Fruit fly (Drosophila melanogaster) Kc167 (cell line): ENCODE measurements around the gene Bhmt.

ENCODE experiments used
- Myc ChIP-seq: fragments of >200 bp; optimal IDR thresholded peaks from 2 replicates; lab custom pipeline; 2017; ENCODE audit warnings: missing external identifiers
- Sin3A ChIP-seq: fragments of >200 bp; optimal IDR thresholded peaks from 2 replicates; lab custom pipeline; 2018; ENCODE audit warnings: missing external identifiers
- h ChIP-seq: fragments of >200 bp; optimal IDR thresholded peaks from 3 replicates; lab custom pipeline; 2018; ENCODE audit warnings: missing external identifiers
- insv ChIP-seq: fragments of >200 bp; optimal IDR thresholded peaks from 3 replicates; lab custom pipeline; 2018; ENCODE audit warnings: missing external identifiers
- psq ChIP-seq: fragments of >200 bp; optimal IDR thresholded peaks from 2 replicates; lab custom pipeline; 2017; ENCODE audit warnings: missing external identifiers
- ttk ChIP-seq: sonication (Bioruptor generic); optimal IDR thresholded peaks from 2 replicates; lab custom pipeline; 2017; ENCODE audit warnings: missing external identifiers

The Bhmt gene

dm6 chr2L:18947515-18947998 lies 9.6 kb downstream of the Bhmt start:
- TF ChIP-seq ttk (lab: Kevin White, UChicago) = no peak
- no peak for TF ChIP-seq Sin3A (lab: Kevin White, UChicago)

- no peak for TF ChIP-seq psq
- no peak for TF ChIP-seq h (lab: Kevin White, UChicago)
- no peak for TF ChIP-seq Sin3A (lab: Kevin White, UChicago)
- TF ChIP-seq Myc = no peak
- no peak for TF ChIP-seq insv
- no peak for TF ChIP-seq ttk (lab: Kevin White, UChicago)
Observed at dm6 chr2L:18946636-18947514, 10.2 kb downstream of the Bhmt start.

- TF ChIP-seq psq (no peak), h (lab: Kevin White, UChicago) (no peak), Sin3A (lab: Kevin White, UChicago) (no peak), ttk (lab: Kevin White, UChicago) (no peak), insv (no peak), Myc (no peak)
Observed at dm6 chr2L:18945765-18946552, 11.2 kb downstream of the Bhmt start, which contains the start of gene CG46304. CG46304 (plus strand) TSS chr2L:18946305.

dm6 chr2L:18944175-18945012 lies 12.7 kb downstream of the Bhmt start:
- TF ChIP-seq Sin3A (lab: Kevin White, UChicago) (no peak), h (lab: Kevin White, UChicago) (no peak), ttk (lab: Kevin White, UChicago) (no peak), Myc (no peak), psq (no peak), insv (no peak)

- TF ChIP-seq insv (no peak), psq (no peak), Myc (no peak), h (lab: Kevin White, UChicago) (no peak), ttk (lab: Kevin White, UChicago) (no peak), Sin3A (lab: Kevin White, UChicago) (no peak)
Observed at dm6 chr2L:18943797-18944174, 13.3 kb downstream of the Bhmt start, which contains the start of gene ssp3. ssp3 (minus strand) TSS chr2L:18943960.

- no peak for TF ChIP-seq Sin3A (lab: Kevin White, UChicago)
- TF ChIP-seq ttk (lab: Kevin White, UChicago) = no peak
- TF ChIP-seq psq = no peak
- no peak for TF ChIP-seq h (lab: Kevin White, UChicago)
- TF ChIP-seq Myc = no peak
- TF ChIP-seq insv = no peak
Observed at dm6 chr2L:18943309-18943708, 13.8 kb downstream of the Bhmt start.

- TF ChIP-seq Myc (no peak), h (lab: Kevin White, UChicago) (no peak), psq (no peak), ttk (lab: Kevin White, UChicago) (no peak), insv (no peak), Sin3A (lab: Kevin White, UChicago) (no peak)
Observed at dm6 chr2L:18936056-18936455, 21.1 kb downstream of the Bhmt start.

dm6 chr2L:18934588-18934987 lies 22.5 kb downstream of the Bhmt start:
- TF ChIP-seq psq = no peak
- TF ChIP-seq Myc = no peak
- no peak for TF ChIP-seq ttk (lab: Kevin White, UChicago)
- no peak for TF ChIP-seq insv
- no peak for TF ChIP-seq Sin3A (lab: Kevin White, UChicago)
- no peak for TF ChIP-seq h (lab: Kevin White, UChicago)

- no peak for TF ChIP-seq psq
- TF ChIP-seq ttk (lab: Kevin White, UChicago) = no peak
- TF ChIP-seq h (lab: Kevin White, UChicago) = no peak
Observed at dm6 chr2L:18933867-18934266, 23.2 kb downstream of the Bhmt start.

dm6 chr2L:18930352-18931122 lies 26.6 kb downstream of the Bhmt start:
- TF ChIP-seq insv (no peak), ttk (lab: Kevin White, UChicago) (no peak), h (lab: Kevin White, UChicago) (no peak), Sin3A (lab: Kevin White, UChicago) (no peak), Myc (no peak), psq (no peak)

dm6 chr2L:18929595-18929994 lies 27.5 kb downstream of the Bhmt start:
- TF ChIP-seq h (lab: Kevin White, UChicago) = no peak
- TF ChIP-seq ttk (lab: Kevin White, UChicago) = no peak
- no peak for TF ChIP-seq insv
- TF ChIP-seq Sin3A (lab: Kevin White, UChicago) = no peak
- TF ChIP-seq psq = no peak
- no peak for TF ChIP-seq Myc
